Worm (Caenorhabditis elegans): Measurements from ENCODE around the gene F15G9.6.

ce11 chrX:9754537-9754936 is 45.0 kb downstream of the F15G9.6 start:
- TF ChIP-seq flt-1 (GFP tag; IDR thresholded peaks at IDR 0.05) (no peak), ztf-29 (GFP tag; IDR thresholded peaks at IDR 0.05) (no peak), med-1 (GFP tag; optimal IDR thresholded peaks at IDR 0.05; ENCODE audit: insufficient read depth) (no peak), ref-1 (GFP tag; conservative IDR thresholded peaks at IDR 0.05) (no peak), T22C8.4 (GFP tag; IDR thresholded peaks at IDR 0.05) (no peak), cog-1 (tag; optimal IDR thresholded peaks at IDR 0.05) (no peak), klf-2 (GFP tag; conservative IDR thresholded peaks at IDR 0.05) (no peak), ztf-23 (GFP tag; IDR thresholded peaks at IDR 0.05) (no peak), tab-1 (GFP tag; IDR thresholded peaks at IDR 0.05) (no peak)

Data from whole organism, midembryonic.